Worm (Caenorhabditis elegans) whole organism, L2 larva: ENCODE data around the gene ttr-16.

Experiments
- C34F6.9 ChIP-seq: fragments of 150-350 bp; optimal IDR thresholded peaks from 2 replicates; lab custom pipeline; 2014; ENCODE audit warnings: missing biosample characterization, missing genetic modification characterization
- aly-2 ChIP-seq: fragments of 150-350 bp; optimal IDR thresholded peaks from 2 replicates; lab custom pipeline; 2014; ENCODE audit warnings: missing biosample characterization, missing genetic modification characterization
- ama-1 ChIP-seq: fragments of 150-350 bp; optimal IDR thresholded peaks from 2 replicates; lab custom pipeline; 2018; ENCODE audit warnings: inconsistent platforms
- ceh-82 ChIP-seq: fragments of 150-350 bp; optimal IDR thresholded peaks from 2 replicates; lab custom pipeline; 2014; ENCODE audit warnings: missing biosample characterization, missing genetic modification characterization
- elt-1 ChIP-seq: fragments of 150-350 bp; optimal IDR thresholded peaks from 2 replicates; lab custom pipeline; 2014; ENCODE audit warnings: missing biosample characterization, missing genetic modification characterization
- mab-5 ChIP-seq: fragments of 150-350 bp; optimal IDR thresholded peaks from 2 replicates; lab custom pipeline; 2014; ENCODE audit warnings: missing biosample characterization, missing genetic modification characterization
- nhr-10 ChIP-seq: sonication (generic microtip); optimal IDR thresholded peaks from 2 replicates; lab custom pipeline; 2017; ENCODE audit warnings: missing biosample characterization, missing genetic modification characterization
- nhr-11 ChIP-seq: fragments of 150-350 bp; optimal IDR thresholded peaks from 2 replicates; lab custom pipeline; 2014; ENCODE audit warnings: missing biosample characterization, missing genetic modification characterization
- ztf-11 ChIP-seq: sonication (generic microtip); optimal IDR thresholded peaks from 2 replicates; lab custom pipeline; 2017; ENCODE audit warnings: missing biosample characterization, missing genetic modification characterization

ce11 chrIV:11048871-11049270, 15.1 kb downstream of the ttr-16 start, which contains the start of gene F36H1.11:
- TF ChIP-seq ztf-11 (no peak), nhr-11 (tag; lab: Kevin White, UChicago) (no peak), C34F6.9 (no peak), nhr-10 (tag; lab: Kevin White, UChicago) (no peak), elt-1 (tag; lab: Kevin White, UChicago) (no peak), mab-5 (tag; lab: Kevin White, UChicago) (no peak), aly-2 (tag; lab: Kevin White, UChicago) (no peak), ama-1 (lab: Kevin White, UChicago) (no peak), ceh-82 (tag; lab: Kevin White, UChicago) (no peak)
